Fruit fly (Drosophila melanogaster): ENCODE data around the gene Ythdc1.

Ythdc1 gene

DNA sequence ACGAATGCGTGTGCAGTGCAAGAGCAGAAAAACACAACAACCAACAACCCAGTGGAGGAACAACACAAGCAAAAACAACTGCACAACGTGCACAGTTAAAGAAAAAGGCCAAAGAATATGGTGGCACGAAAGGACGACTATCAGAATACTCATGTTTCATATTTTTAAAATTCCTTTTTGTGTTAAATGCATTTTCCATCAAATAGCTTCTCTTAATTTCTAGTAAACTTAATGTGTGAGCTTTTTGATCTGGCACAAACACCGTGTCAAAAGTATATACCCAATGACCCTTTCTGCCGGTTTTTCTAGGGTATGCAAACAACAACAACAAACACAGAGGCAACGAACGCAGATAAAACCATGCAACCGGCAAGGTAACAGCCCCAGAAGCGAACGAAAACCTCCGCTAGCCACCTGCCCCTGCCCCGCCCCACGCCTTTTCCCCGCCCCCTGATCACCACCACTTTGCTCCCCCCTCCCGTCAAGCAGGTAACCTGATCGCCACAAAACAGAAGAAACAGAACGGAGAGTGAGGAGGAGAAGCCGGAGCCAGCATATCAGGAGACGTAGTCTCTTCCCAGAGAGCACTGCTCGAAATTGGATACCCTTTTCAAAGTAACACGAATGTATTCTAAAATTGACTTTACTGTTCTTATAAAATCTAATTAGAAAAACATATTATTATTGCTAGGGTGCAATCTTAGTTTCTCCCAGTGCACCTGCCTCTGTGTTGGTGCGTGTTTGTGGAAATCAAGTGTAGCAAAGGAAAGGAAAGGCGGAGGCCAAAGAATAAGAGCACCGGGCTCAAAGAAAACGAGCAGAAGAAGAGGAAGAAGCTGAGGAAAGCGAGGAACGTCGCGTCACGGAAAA, 21.1 kb upstream of the Ythdc1 start:
- TF ChIP-seq CG4496 (GFP tag; IDR thresholded peaks at IDR 0.05) (peak; percentile 95), CG12605 (GFP tag; IDR thresholded peaks at IDR 0.05) (peak; percentile 91), gl (tag; optimal IDR thresholded peaks at IDR 0.05) (peak; percentile 95), D1 (tag; optimal IDR thresholded peaks at IDR 0.05) (peak; percentile 43), CG10348 (GFP tag; IDR thresholded peaks at IDR 0.05) (peak; percentile 55), Pif1B (GFP tag; optimal IDR thresholded peaks at IDR 0.05) (peak; percentile 93), CG8159 (tag; optimal IDR thresholded peaks at IDR 0.05) (peak; percentile 97), EcR (GFP tag; optimal IDR thresholded peaks at IDR 0.05) (peak; percentile 94), rn (GFP tag; IDR thresholded peaks at IDR 0.05) (peak; percentile 95), CG14655 (GFP tag; optimal IDR thresholded peaks at IDR 0.05) (peak; percentile 97), Pif1A (GFP tag; optimal IDR thresholded peaks at IDR 0.05) (peak; percentile 95), CG13204 (GFP tag; optimal IDR thresholded peaks at IDR 0.05) (peak; percentile 89), Snoo (tag; optimal IDR thresholded peaks at IDR 0.05) (peak; percentile 94), CG15710 (tag; optimal IDR thresholded peaks at IDR 0.05) (peak; percentile 97), CG34367 (tag; optimal IDR thresholded peaks at IDR 0.05) (peak; percentile 99), CG17806 (tag; optimal IDR thresholded peaks at IDR 0.05) (peak; percentile 95), CG32121 (GFP tag; IDR thresholded peaks at IDR 0.05) (peak; percentile 75), CG8301 (tag; optimal IDR thresholded peaks at IDR 0.05) (peak; percentile 94), fd96Ca (GFP tag; IDR thresholded peaks at IDR 0.05) (peak; percentile 96), CG9948 (tag; optimal IDR thresholded peaks at IDR 0.05) (peak; percentile 94), Ets98B (GFP tag; IDR thresholded peaks at IDR 0.05) (peak; percentile 91)

DNA sequence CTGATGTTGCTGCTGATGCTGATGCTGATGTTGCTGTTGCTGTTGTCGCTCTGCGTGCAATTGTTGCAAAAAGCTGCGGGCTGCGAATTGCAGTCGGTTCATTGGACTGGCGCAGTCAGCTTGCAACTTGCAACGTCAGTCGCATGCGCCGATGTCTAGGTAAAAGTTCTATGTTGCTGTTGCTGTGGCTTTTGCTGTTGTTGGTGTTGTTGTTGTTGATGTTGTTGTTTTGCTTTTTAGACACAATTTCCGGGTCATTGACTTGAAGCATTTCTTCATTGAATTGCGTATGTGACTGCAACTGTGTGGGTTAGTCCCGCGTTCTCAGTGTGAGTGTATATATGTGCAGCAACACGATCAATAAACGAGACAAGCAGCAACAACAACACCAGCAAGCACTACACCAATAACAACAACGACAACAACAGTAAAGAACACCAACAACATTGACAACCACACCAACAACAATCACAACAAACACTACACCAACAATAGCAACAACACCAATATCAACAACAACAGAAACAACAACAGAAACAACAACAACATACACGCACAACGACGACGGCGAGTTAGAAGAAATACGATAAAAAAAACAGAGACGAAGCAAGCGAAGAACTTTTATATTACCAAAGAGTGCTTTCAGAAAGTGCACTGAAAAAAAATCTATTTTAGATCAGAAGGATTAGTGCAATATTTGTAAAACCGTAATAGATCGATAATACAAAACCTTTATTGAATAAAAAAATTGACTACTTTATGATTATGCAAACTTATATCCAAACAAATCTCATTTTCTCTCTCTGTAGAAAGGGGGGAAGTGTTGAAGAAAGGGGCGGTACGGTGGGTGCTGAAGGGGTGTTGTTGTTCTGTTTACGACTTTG, 20.2 kb upstream of the Ythdc1 start:
- TF ChIP-seq CG14655 (GFP tag; optimal IDR thresholded peaks at IDR 0.05) (peak; percentile 96), CG9948 (tag; optimal IDR thresholded peaks at IDR 0.05) (peak; percentile 88), EcR (GFP tag; optimal IDR thresholded peaks at IDR 0.05) (peak; percentile 94), CG10348 (GFP tag; IDR thresholded peaks at IDR 0.05) (no peak), CG15710 (tag; optimal IDR thresholded peaks at IDR 0.05) (no peak), D1 (tag; optimal IDR thresholded peaks at IDR 0.05) (peak; percentile 77), CG17806 (tag; optimal IDR thresholded peaks at IDR 0.05) (peak; percentile 91), CG34367 (tag; optimal IDR thresholded peaks at IDR 0.05) (no peak), Ets98B (GFP tag; IDR thresholded peaks at IDR 0.05) (peak; percentile 8), CG4496 (GFP tag; IDR thresholded peaks at IDR 0.05) (peak; percentile 85), CG8301 (tag; optimal IDR thresholded peaks at IDR 0.05) (peak; percentile 87), CG12605 (GFP tag; IDR thresholded peaks at IDR 0.05) (peak; percentile 58), CG32121 (GFP tag; IDR thresholded peaks at IDR 0.05) (no peak; the same call in 1 of the 2 replicates), CG8159 (tag; optimal IDR thresholded peaks at IDR 0.05) (peak; percentile 95), rn (GFP tag; IDR thresholded peaks at IDR 0.05) (peak; percentile 87), Snoo (tag; optimal IDR thresholded peaks at IDR 0.05) (no peak)

DNA sequence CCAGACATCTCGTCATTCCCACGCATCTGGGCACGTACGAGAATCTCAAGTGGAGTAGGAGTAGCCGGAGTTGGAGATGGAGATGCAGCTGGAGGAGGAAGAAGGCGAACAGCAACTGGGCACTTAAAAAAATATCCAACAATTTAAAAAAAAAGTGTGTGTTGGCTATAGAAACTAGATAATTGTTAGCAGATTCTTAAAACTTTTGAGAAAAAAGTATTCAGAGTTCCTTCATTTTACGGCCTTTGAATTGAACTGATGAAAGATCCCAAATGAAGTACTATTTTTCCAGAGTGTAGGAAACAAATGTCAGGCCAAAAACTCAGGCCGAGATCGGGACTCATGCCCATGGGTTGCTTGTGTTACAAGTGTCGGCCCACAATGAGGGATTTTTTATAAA, 17.9 kb upstream of the Ythdc1 start:
- 0 out of 2 replicates have a peak, but pooled peaks have one; percentile 9 for TF ChIP-seq CG12605 (GFP tag; IDR thresholded peaks at IDR 0.05)
- TF ChIP-seq fd96Ca (GFP tag; IDR thresholded peaks at IDR 0.05), result peak; percentile 49; the same call in 1 of the 3 replicates
- no peak for TF ChIP-seq CG32121 (GFP tag; IDR thresholded peaks at IDR 0.05)
- TF ChIP-seq Pif1A (GFP tag; optimal IDR thresholded peaks at IDR 0.05), result peak; percentile 69
- TF ChIP-seq Snoo (tag; optimal IDR thresholded peaks at IDR 0.05), result peak; percentile 78
- TF ChIP-seq Pif1B (GFP tag; optimal IDR thresholded peaks at IDR 0.05), result peak; percentile 74
- peak; percentile 68; the same call in 2 of the 3 replicates for TF ChIP-seq CG4496 (GFP tag; IDR thresholded peaks at IDR 0.05)
- peak; percentile 75 for TF ChIP-seq CG8301 (tag; optimal IDR thresholded peaks at IDR 0.05)
- TF ChIP-seq Ets98B (GFP tag; IDR thresholded peaks at IDR 0.05), result peak; percentile 19; the same call in 1 of the 2 replicates
- TF ChIP-seq CG13204 (GFP tag; optimal IDR thresholded peaks at IDR 0.05), result no peak
- TF ChIP-seq rn (GFP tag; IDR thresholded peaks at IDR 0.05), result no peak
- TF ChIP-seq CG34367 (tag; optimal IDR thresholded peaks at IDR 0.05), result peak; percentile 67
- TF ChIP-seq CG15710 (tag; optimal IDR thresholded peaks at IDR 0.05), result peak; percentile 76
- TF ChIP-seq CG10348 (GFP tag; IDR thresholded peaks at IDR 0.05), result no peak
- peak; percentile 23 for TF ChIP-seq D1 (tag; optimal IDR thresholded peaks at IDR 0.05)
- TF ChIP-seq CG14655 (GFP tag; optimal IDR thresholded peaks at IDR 0.05), result peak; percentile 77
- peak; percentile 69 for TF ChIP-seq gl (tag; optimal IDR thresholded peaks at IDR 0.05)
- TF ChIP-seq CG17806 (tag; optimal IDR thresholded peaks at IDR 0.05), result peak; percentile 87
- TF ChIP-seq EcR (GFP tag; optimal IDR thresholded peaks at IDR 0.05), result no peak
- TF ChIP-seq CG9948 (tag; optimal IDR thresholded peaks at IDR 0.05), result peak; percentile 82
- peak; percentile 86 for TF ChIP-seq CG8159 (tag; optimal IDR thresholded peaks at IDR 0.05)

DNA sequence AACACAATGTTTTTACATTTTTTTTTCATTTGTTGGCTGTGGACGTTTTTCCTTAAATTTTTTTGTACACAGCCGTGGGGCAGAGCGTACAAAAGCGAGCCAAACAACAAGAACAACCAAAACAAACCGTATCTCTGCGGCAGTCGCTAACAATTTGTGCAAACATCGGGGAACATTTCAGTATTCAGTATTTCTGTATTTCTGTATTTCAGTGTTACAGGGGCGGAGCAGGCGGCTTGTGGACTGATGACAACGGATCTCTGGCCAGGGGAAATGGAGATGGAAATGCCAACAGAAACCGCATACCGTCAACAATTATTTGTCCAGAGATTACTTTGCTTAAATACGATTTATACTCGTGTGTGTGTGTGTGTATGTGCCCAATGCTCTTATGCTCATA, 16.6 kb upstream of the Ythdc1 start:
- no peak for TF ChIP-seq CG8301 (tag; optimal IDR thresholded peaks at IDR 0.05)
- TF ChIP-seq rn (GFP tag; IDR thresholded peaks at IDR 0.05), result no peak
- TF ChIP-seq Ets98B (GFP tag; IDR thresholded peaks at IDR 0.05), result no peak
- no peak for TF ChIP-seq gl (tag; optimal IDR thresholded peaks at IDR 0.05)
- TF ChIP-seq fd96Ca (GFP tag; IDR thresholded peaks at IDR 0.05), result no peak
- TF ChIP-seq D1 (tag; optimal IDR thresholded peaks at IDR 0.05), result no peak
- no peak for TF ChIP-seq CG8159 (tag; optimal IDR thresholded peaks at IDR 0.05)
- no peak for TF ChIP-seq CG9948 (tag; optimal IDR thresholded peaks at IDR 0.05)
- no peak for TF ChIP-seq Pif1B (GFP tag; optimal IDR thresholded peaks at IDR 0.05)
- TF ChIP-seq CG32121 (GFP tag; IDR thresholded peaks at IDR 0.05), result no peak
- no peak for TF ChIP-seq CG4496 (GFP tag; IDR thresholded peaks at IDR 0.05)
- TF ChIP-seq CG13204 (GFP tag; optimal IDR thresholded peaks at IDR 0.05), result no peak
- TF ChIP-seq CG12605 (GFP tag; IDR thresholded peaks at IDR 0.05), result no peak
- TF ChIP-seq CG34367 (tag; optimal IDR thresholded peaks at IDR 0.05), result no peak

Data from whole organism, pupa.